Fruit fly (Drosophila melanogaster): ENCODE measurements around the gene CG13917.

dm6 chr3L:1547117-1547507 lies 29.4 kb upstream of the CG13917 start:
- TF ChIP-seq CTCF (optimal IDR thresholded peaks at IDR 0.05) (no peak), CG8478 (optimal IDR thresholded peaks at IDR 0.05) (no peak)
